Fruit fly (Drosophila melanogaster): ENCODE data around the gene CG1542.

DNA sequence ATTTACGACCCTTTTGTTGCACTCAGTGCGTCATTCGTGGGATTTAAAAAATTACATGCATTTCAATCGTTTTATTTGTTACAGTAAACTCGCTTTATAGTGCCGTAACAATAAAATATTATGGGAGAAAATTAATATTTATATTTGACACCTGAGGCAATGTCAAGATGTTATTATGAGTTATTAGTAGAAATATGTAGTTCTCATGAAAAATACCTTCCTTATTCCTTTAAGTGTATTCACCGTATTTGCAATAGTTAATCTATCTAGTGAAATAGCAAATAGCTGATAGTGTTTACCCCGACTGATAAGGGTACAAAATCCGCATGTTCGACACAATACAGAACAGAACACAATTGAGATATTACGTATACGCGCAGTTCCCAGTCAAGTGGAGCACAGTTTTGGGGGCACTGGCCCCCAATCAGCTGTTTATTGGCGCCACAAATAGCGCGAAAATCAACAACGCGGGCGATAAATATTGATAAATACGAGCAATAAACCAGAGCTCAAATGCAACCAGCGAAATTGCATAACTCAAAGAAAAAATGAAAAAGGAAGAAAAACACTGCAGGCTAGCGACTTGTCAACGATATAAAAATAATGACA is 37.3 kb downstream of the CG1542 start:
- TF ChIP-seq CG8478 (optimal IDR thresholded peaks at IDR 0.05) (no peak), CTCF (optimal IDR thresholded peaks at IDR 0.05) (no peak)
